Fruit fly (Drosophila melanogaster) whole organism, pupa: ENCODE data around the gene AdipoR.

Experiments used
- CG12605 ChIP-seq: fragments of 200-800 bp; sonication (Bioruptor generic); IDR thresholded peaks from 2 replicates; pipeline ENCODE4 v1.3.6; 2022; ENCODE audit warnings: missing biosample characterization, missing genetic modification characterization
- CG17806 ChIP-seq: fragments of 200-800 bp; sonication (Bioruptor generic); optimal IDR thresholded peaks from 2 replicates; lab custom pipeline; 2018; ENCODE audit warnings: missing biosample characterization, mild to moderate bottlenecking, missing genetic modification characterization, moderate library complexity
- CG32121 ChIP-seq: fragments of 200-800 bp; sonication (Bioruptor generic); IDR thresholded peaks from 2 replicates; pipeline ENCODE4 v1.3.6; 2022; ENCODE audit warnings: missing biosample characterization, missing genetic modification characterization
- CG34367 ChIP-seq: fragments of 200-800 bp; sonication (Bioruptor generic); optimal IDR thresholded peaks from 2 replicates; lab custom pipeline; 2018; ENCODE audit warnings: missing biosample characterization, mild to moderate bottlenecking, missing genetic modification characterization
- CG4496 ChIP-seq: fragments of 200-800 bp; sonication (Bioruptor generic); IDR thresholded peaks from 3 replicates; pipeline ENCODE4 v1.3.6; 2022; ENCODE audit warnings: missing biosample characterization, missing genetic modification characterization
- CG8159 ChIP-seq: fragments of 200-800 bp; sonication (Bioruptor generic); optimal IDR thresholded peaks from 3 replicates; lab custom pipeline; 2018; ENCODE audit warnings: missing biosample characterization, mild to moderate bottlenecking, missing genetic modification characterization, moderate library complexity
- CG8301 ChIP-seq: fragments of 200-800 bp; sonication (Bioruptor generic); optimal IDR thresholded peaks from 2 replicates; lab custom pipeline; 2018; ENCODE audit warnings: missing biosample characterization, mild to moderate bottlenecking, missing genetic modification characterization
- D1 ChIP-seq: fragments of 200-800 bp; sonication (Bioruptor generic); optimal IDR thresholded peaks from 2 replicates; lab custom pipeline; 2018; ENCODE audit warnings: missing biosample characterization, mild to moderate bottlenecking, missing genetic modification characterization, moderate library complexity
- EcR ChIP-seq: fragments of 200-800 bp; sonication (Bioruptor generic); optimal IDR thresholded peaks from 3 replicates; lab custom pipeline; 2019; ENCODE audit warnings: missing biosample characterization, missing genetic modification characterization, mild to moderate bottlenecking, moderate library complexity, missing genetic modification reagents
- Ets98B ChIP-seq: fragments of 200-800 bp; sonication (Bioruptor generic); IDR thresholded peaks from 2 replicates; pipeline ENCODE4 v1.3.6; 2022; ENCODE audit warnings: missing biosample characterization, missing genetic modification characterization
- Pif1B ChIP-seq: fragments of 200-800 bp; sonication (Bioruptor generic); optimal IDR thresholded peaks from 3 replicates; lab custom pipeline; 2016; ENCODE audit warnings: missing biosample characterization, missing genetic modification characterization
- rn ChIP-seq: fragments of 200-800 bp; sonication (Bioruptor generic); IDR thresholded peaks from 2 replicates; pipeline ENCODE4 v1.3.6; 2022; ENCODE audit warnings: missing biosample characterization, missing genetic modification characterization

dm6 chr3R:22518285-22518684 is 29.4 kb downstream of the AdipoR start:
- no peak for TF ChIP-seq rn (GFP tag; lab: Robert Waterston, UW)
- no peak for TF ChIP-seq CG34367 (tag; lab: Kevin White, UChicago)
- no peak for TF ChIP-seq CG12605
- TF ChIP-seq EcR (GFP tag; lab: Kevin White, UChicago), result no peak
- TF ChIP-seq CG8301 (tag; lab: Kevin White, UChicago), result no peak
- no peak for TF ChIP-seq CG17806 (tag; lab: Kevin White, UChicago)
- no peak for TF ChIP-seq CG32121 (GFP tag; lab: Robert Waterston, UW)
- TF ChIP-seq CG8159 (tag; lab: Kevin White, UChicago), result no peak
- no peak for TF ChIP-seq D1 (tag; lab: Kevin White, UChicago)
- TF ChIP-seq CG4496 (GFP tag; lab: Robert Waterston, UW), result no peak
- TF ChIP-seq Ets98B, result no peak
- TF ChIP-seq Pif1B, result no peak
